Worm (Caenorhabditis elegans): Measurements from ENCODE around the gene C40A11.6.
A peak's percentile ranks its signal among the peaks of the same experiment; 100 is the strongest.

C40A11.6 gene

DNA sequence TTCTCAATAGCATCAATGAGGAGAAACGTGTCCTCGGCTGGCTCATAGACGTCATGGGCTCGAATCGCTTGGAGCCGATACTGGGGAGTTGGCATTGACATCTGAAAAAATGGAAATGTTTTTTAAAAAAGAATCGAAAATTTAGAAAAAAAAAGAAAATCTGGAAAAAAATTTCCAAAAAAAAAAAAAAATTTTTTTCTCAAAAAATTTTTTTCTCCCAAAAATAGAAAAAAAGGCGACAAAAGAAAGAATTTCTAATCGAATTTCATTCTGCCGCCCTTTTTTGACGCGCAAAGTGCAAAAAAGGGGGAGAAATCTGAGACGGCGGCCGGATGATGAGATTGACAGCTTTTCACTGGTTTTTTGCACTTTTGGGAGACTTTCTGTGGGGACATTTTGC is 43.9 kb upstream of the C40A11.6 start, which contains the start of gene mtq-2:
mtq-2 (minus strand) TSS at position 101 of the 400 bp plus-strand sequence.
- TF ChIP-seq mel-28 (tag; optimal IDR thresholded peaks at IDR 0.05; ENCODE audit: borderline replicate concordance) = no peak
- TF ChIP-seq mcd-1 (GFP tag; IDR thresholded peaks at IDR 0.05) = no peak
- TF ChIP-seq C06A6.2 (GFP tag; conservative IDR thresholded peaks at IDR 0.05) = no peak
- TF ChIP-seq nfyb-1 (GFP tag; IDR thresholded peaks at IDR 0.05) = no peak
- TF ChIP-seq pha-4 (tag; optimal IDR thresholded peaks at IDR 0.05) = no peak
- TF ChIP-seq hmg-1.2 (GFP tag; IDR thresholded peaks at IDR 0.05) = no peak
- no peak for TF ChIP-seq sptf-2 (GFP tag; optimal IDR thresholded peaks at IDR 0.05)
- no peak for TF ChIP-seq K12H6.12 (tag; optimal IDR thresholded peaks at IDR 0.05)
- no peak for TF ChIP-seq madf-3 (GFP tag; IDR thresholded peaks at IDR 0.05)

DNA sequence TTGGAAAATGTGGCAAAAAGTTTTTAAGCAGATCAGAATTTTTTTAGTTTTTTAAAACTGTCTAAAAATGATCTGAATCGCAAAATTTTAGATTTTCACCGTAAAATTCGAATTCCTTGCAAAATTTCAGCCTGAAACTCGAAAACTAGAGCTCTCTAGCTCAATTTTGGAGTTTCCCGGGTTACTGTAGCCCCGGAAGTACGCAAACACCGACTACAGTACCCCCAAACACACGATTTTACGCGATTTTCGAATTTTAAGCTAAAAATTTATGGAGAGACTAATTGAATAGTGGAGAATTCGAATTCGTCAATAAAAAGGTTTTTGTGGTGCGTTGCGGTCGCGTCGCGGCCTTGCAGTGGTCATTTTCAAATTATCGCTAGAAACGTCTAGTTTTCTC is 41.3 kb upstream of the C40A11.6 start:
- TF ChIP-seq F33H1.4 (GFP tag; IDR thresholded peaks at IDR 0.05) = no peak
- TF ChIP-seq Y56A3A.18 (GFP tag; IDR thresholded peaks at IDR 0.05) = no peak
- no peak for TF ChIP-seq madf-8 (GFP tag; conservative IDR thresholded peaks at IDR 0.05)
- no peak for TF ChIP-seq repo-1 (tag; optimal IDR thresholded peaks at IDR 0.05)
- TF ChIP-seq B0336.3 (GFP tag; IDR thresholded peaks at IDR 0.05) = no peak
- no peak for TF ChIP-seq ztf-6 (GFP tag; IDR thresholded peaks at IDR 0.05)
- no peak for TF ChIP-seq pha-4 (tag; optimal IDR thresholded peaks at IDR 0.05)
- TF ChIP-seq sea-2 (GFP tag; IDR thresholded peaks at IDR 0.05) = no peak
- no peak for TF ChIP-seq chd-7 (tag; optimal IDR thresholded peaks at IDR 0.05)
- no peak for TF ChIP-seq ztf-28 (GFP tag; IDR thresholded peaks at IDR 0.05)
- no peak for TF ChIP-seq F22D6.2 (tag; optimal IDR thresholded peaks at IDR 0.05)
- no peak for TF ChIP-seq somi-1 (GFP tag; optimal IDR thresholded peaks at IDR 0.05)
- no peak for TF ChIP-seq hmg-20 (GFP tag; IDR thresholded peaks at IDR 0.05)
- no peak for TF ChIP-seq tbp1 (GFP tag; optimal IDR thresholded peaks at IDR 0.05)
- no peak for TF ChIP-seq B0261.1 (tag; optimal IDR thresholded peaks at IDR 0.05)
- no peak for TF ChIP-seq egl-44 (GFP tag; IDR thresholded peaks at IDR 0.05)
- no peak for TF ChIP-seq ceh-27 (GFP tag; optimal IDR thresholded peaks at IDR 0.05)
- no peak for TF ChIP-seq ets-4 (GFP tag; optimal IDR thresholded peaks at IDR 0.05)
- TF ChIP-seq madf-3 (GFP tag; IDR thresholded peaks at IDR 0.05) = no peak
- no peak for TF ChIP-seq let-607 (tag; optimal IDR thresholded peaks at IDR 0.05)

DNA sequence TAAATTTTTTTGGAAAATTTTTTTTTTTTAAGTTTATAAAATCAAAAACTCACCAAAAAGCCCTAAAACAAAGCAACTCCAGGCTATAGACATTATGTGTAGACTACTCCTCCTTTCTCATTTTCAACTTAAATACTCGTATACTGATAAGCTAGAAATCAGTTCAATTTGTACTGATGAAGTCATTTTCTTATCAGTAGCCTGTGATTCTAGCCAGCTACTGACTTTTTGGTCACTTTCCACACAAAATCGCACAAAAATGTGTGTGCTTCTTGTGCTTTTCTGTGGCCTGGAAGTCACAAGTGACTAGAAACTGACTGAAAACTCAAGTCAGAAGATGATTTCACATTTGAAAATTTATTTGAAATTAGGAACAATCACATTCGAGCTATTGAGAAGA is 40.9 kb upstream of the C40A11.6 start, which contains the start of gene gba-2:
gba-2 (minus strand) TSS at position 106 of the 400 bp plus-strand sequence.
- TF ChIP-seq nhr-80 (tag; optimal IDR thresholded peaks at IDR 0.05) = peak; percentile 50
- TF ChIP-seq sptf-2 (GFP tag; optimal IDR thresholded peaks at IDR 0.05) = no peak
- TF ChIP-seq F52B5.7 (tag; optimal IDR thresholded peaks at IDR 0.05) = no peak

DNA sequence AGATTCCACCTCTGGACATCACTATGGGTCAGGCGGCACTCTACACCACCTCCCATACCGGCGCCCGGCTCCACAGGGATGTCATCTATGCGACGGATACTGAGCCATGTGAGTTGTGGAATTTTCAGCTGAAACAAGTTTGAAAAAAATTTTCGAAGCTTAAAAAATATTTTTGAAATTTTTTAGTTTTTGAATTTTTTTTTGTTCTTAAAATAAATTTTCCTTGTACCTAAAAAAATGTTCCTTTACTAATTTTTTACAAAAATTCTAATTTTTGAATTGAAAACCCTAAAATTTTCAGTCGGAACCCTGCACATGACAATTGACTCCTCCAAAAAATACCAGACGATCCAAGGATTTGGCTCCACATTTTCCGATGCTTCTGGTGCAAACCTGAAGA is 32.3 kb upstream of the C40A11.6 start:
- TF ChIP-seq C06A6.2 (GFP tag; conservative IDR thresholded peaks at IDR 0.05) (no peak), ceh-40 (GFP tag; IDR thresholded peaks at IDR 0.05) (no peak)

DNA sequence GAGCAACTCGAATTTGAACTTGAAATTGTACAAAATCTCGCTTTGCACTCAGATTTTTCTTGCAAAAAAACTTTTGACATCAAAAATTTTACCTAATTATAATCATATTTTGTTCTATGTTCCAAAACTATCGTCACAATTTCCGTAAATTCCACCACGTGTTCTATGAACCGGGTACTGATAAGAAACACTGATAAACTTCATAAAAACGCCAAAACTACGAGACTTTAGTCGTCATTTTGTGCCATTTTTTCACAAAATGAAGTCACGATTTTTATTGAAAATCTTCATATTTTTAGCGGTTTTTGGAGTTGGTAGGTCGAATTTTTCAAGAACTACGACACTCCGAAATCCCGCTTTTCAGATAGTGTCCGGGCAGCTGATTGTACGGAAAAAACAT is 31.2 kb upstream of the C40A11.6 start, which contains the start of gene gba-1:
gba-1 (plus strand) TSS at position 54 of the 400 bp plus-strand sequence.
- TF ChIP-seq nhr-80 (tag; optimal IDR thresholded peaks at IDR 0.05) (peak; percentile 38), hrde-1 (tag; optimal IDR thresholded peaks at IDR 0.05; ENCODE audit: borderline replicate concordance) (no peak)

DNA sequence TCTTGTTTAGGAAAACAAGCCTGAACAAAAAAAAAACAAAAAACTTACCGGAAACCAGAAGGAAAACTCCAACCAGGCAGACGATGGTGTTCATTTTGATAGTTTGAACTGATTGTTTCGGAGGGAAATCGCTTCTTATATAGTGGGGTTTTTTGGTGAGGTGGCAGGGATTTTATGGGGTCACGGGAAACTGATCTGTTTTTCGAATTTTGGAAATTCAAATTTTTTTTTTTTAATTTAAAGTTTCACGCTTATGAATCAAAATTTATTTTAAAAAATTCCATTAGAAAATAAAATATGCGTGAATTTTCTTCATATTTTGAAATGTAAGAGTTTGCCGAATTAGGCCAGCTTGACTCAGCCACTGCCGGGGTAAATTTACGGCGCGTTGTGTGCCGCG is 29.9 kb upstream of the C40A11.6 start, which contains the start of gene C33C12.7:
C33C12.7 (minus strand) TSS at position 101 of the 400 bp plus-strand sequence.
- no peak for TF ChIP-seq T26A5.8 (tag; optimal IDR thresholded peaks at IDR 0.05)

All from whole organism, young adult.